Worm (Caenorhabditis elegans) whole organism, L2 larva: ENCODE measurements around the gene clec-41.

Experiments used
- ama-1 ChIP-seq: fragments of 150-350 bp; optimal IDR thresholded peaks from 2 replicates; lab custom pipeline; 2018; ENCODE audit warnings: inconsistent platforms
- ceh-82 ChIP-seq: fragments of 150-350 bp; optimal IDR thresholded peaks from 2 replicates; lab custom pipeline; 2014; ENCODE audit warnings: missing biosample characterization, missing genetic modification characterization
- egl-27 ChIP-seq: sonication (generic microtip); optimal IDR thresholded peaks from 3 replicates; lab custom pipeline; 2017; ENCODE audit warnings: missing biosample characterization, missing genetic modification reagents, missing genetic modification characterization
- elt-1 ChIP-seq: fragments of 150-350 bp; optimal IDR thresholded peaks from 2 replicates; lab custom pipeline; 2014; ENCODE audit warnings: missing biosample characterization, missing genetic modification characterization
- fos-1 ChIP-seq: fragments of 150-350 bp; optimal IDR thresholded peaks from 2 replicates; lab custom pipeline; 2014; ENCODE audit warnings: missing biosample characterization, missing genetic modification characterization
- nhr-10 ChIP-seq: sonication (generic microtip); optimal IDR thresholded peaks from 2 replicates; lab custom pipeline; 2017; ENCODE audit warnings: missing biosample characterization, missing genetic modification characterization
- nhr-11 ChIP-seq: fragments of 150-350 bp; optimal IDR thresholded peaks from 2 replicates; lab custom pipeline; 2014; ENCODE audit warnings: missing biosample characterization, missing genetic modification characterization
- nhr-23 ChIP-seq: fragments of 150-350 bp; optimal IDR thresholded peaks from 2 replicates; lab custom pipeline; 2014; ENCODE audit warnings: missing biosample characterization, missing genetic modification reagents, missing genetic modification characterization
- nhr-237 ChIP-seq: fragments of 150-350 bp; optimal IDR thresholded peaks from 2 replicates; lab custom pipeline; 2014; ENCODE audit warnings: missing biosample characterization, missing genetic modification characterization
- nhr-77 ChIP-seq: fragments of 150-350 bp; optimal IDR thresholded peaks from 2 replicates; lab custom pipeline; 2014; ENCODE audit warnings: missing biosample characterization, missing genetic modification characterization
- unc-62 ChIP-seq: fragments of 150-350 bp; optimal IDR thresholded peaks from 2 replicates; lab custom pipeline; 2014; ENCODE audit warnings: missing biosample characterization, missing genetic modification reagents, missing genetic modification characterization

DNA sequence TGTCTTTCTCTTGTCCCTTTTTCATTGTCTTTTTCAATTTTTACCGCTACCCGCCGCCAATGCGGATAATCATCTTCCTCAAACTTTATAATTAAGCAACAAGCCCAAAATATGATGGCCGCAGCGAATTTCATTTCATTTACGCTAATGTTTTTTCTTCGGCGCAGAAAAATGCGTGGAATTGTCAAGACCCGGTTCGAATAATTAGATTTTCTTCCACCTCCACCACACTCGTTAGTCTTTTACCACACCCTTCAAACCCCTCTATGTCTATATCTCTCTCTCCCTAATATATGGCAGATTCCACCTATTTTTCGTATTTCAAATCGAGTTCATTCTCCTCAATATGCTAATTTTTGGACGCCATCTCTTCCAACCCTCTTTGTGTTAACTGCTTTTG lies 32.6 kb upstream of the clec-41 start:
- TF ChIP-seq egl-27 (tag; lab: Kevin White, UChicago): no peak
- no peak for TF ChIP-seq unc-62
- no peak for TF ChIP-seq ama-1 (lab: Kevin White, UChicago)
- no peak for TF ChIP-seq elt-1 (tag; lab: Kevin White, UChicago)
- no peak for TF ChIP-seq fos-1 (tag; lab: Kevin White, UChicago)
- TF ChIP-seq nhr-10 (tag; lab: Kevin White, UChicago): no peak
- TF ChIP-seq nhr-77 (tag; lab: Kevin White, UChicago): no peak
- no peak for TF ChIP-seq ceh-82
- no peak for TF ChIP-seq nhr-237 (tag; lab: Kevin White, UChicago)
- TF ChIP-seq nhr-11: no peak
- TF ChIP-seq nhr-23 (tag; lab: Kevin White, UChicago): no peak
